Worm (Caenorhabditis elegans): ENCODE data around the gene fbxb-35.

DNA sequence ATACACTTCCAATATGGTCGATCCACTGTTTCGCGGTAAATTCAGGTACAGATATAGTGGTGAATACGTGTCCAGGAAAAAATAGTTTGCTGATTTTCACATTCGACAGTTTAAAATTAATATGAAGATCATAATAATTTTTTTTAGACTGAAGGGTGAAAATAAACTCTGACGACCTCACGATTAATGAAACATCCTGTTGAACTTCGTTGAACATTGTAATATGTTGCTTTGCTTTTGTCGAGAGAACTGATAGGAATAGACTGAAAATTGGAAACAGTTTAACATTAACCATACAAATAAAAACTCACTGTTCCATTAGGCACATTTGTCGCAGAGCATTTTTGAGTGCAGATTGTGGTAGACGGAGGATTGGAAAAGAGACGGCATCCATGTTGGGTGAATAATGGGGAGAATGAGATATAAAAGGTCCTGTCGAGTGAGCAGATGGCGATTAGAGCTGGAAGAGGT lies 42.0 kb downstream of the fbxb-35 start, which contains the start of gene fbxb-37:
- TF ChIP-seq nhr-179 (tag; optimal IDR thresholded peaks at IDR 0.05) (no peak), C17E4.6 (GFP tag; IDR thresholded peaks at IDR 0.05) (no peak), attf-5 (GFP tag; optimal IDR thresholded peaks at IDR 0.05) (no peak), tbx-9 (tag; optimal IDR thresholded peaks at IDR 0.05; ENCODE audit: borderline replicate concordance) (no peak)
